Worm (Caenorhabditis elegans) whole organism, early embryonic: ENCODE measurements around the gene H04D03.6.
"Not testable (repeated sequence)": the region's sequence is repeated elsewhere in the genome, so short reads cannot be mapped to it uniquely, and the experiment has no call there.

ENCODE experiments used
- ama-1 ChIP-seq: fragments of 150-350 bp; optimal IDR thresholded peaks from 2 replicates; lab custom pipeline; 2014
- ets-7 ChIP-seq: sonication (generic microtip); optimal IDR thresholded peaks from 2 replicates; lab custom pipeline; 2016; ENCODE audit warnings: missing genotype, missing genetic modification characterization, missing compliant biosample characterization
- hnd-1 ChIP-seq: sonication (generic microtip); optimal IDR thresholded peaks from 2 replicates; lab custom pipeline; 2016; ENCODE audit warnings: missing genetic modification characterization, missing compliant biosample characterization

DNA sequence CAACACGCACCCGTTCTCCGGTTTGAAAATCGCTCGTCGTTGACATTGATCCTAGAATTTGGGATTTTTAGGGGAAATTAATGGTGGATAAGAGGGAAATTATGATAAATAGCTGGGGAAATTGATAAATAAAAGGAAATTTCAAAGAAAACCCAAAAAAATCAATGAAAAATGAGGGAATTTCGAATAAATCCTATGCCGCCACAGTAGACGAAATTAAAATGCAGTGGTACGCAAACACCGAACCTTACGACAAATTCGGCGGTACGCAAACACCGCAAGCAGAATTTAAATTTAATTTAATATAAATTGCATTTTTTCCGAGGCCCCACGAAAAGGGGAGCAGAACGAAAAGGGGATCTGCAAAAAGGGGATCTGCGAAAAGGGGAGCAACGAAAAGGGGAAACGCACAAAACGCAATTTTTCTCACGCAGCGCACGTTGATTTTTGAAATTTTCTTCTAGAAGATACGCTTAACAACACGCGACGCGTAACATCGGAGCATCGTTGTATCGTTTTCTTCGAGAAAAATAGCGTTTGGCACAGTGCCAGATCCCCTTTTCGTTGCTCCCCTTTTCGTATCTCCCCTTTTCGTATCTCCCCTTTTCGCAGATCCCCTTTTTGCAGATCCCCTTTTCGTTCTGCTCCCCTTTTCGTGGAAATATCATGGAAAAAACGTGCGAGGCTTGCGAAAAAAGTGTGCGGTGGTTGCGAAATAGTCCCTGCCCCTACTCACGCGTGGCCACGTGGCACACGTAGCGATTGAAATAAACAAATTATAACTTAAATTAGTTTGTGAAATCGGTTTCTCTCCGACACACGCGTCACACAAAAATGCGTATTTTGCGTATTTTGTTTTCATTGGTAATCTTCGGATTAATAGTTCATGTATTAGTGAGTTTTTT lies 2.5 kb downstream of the H04D03.6 start, which contains the start of the genes smrd-1 and enu-3.1:
- TF ChIP-seq ama-1 (lab: Kevin White, UChicago); hnd-1; ets-7: not testable (repeated sequence)
